Worm (Caenorhabditis elegans) whole organism, L3 larva: ENCODE data around the gene zhit-2.

Experiments used
- daf-12 ChIP-seq: fragments of 150-350 bp; optimal IDR thresholded peaks from 2 replicates; lab custom pipeline; 2014; ENCODE audit warnings: missing biosample characterization, missing genetic modification reagents, missing genetic modification characterization
- elt-1 ChIP-seq: fragments of 150-350 bp; optimal IDR thresholded peaks from 2 replicates; lab custom pipeline; 2014; ENCODE audit warnings: missing biosample characterization, missing genetic modification characterization
- elt-2 ChIP-seq: sonication (generic microtip); optimal IDR thresholded peaks from 2 replicates; lab custom pipeline; 2016; ENCODE audit warnings: missing genetic modification reagents, mild to moderate bottlenecking, missing genetic modification characterization, missing compliant biosample characterization
- elt-3 ChIP-seq, 3 experiments: fragments of 150-350 bp in 1 of 3; sonication (generic microtip) in 2 of 3; optimal IDR thresholded peaks; 2 replicates in 2 of 3; 4 replicates in 1 of 3; lab custom pipeline; 2014 to 2017; ENCODE audit warnings: missing biosample characterization in 3 of 3, missing genetic modification characterization in 3 of 3
- fkh-2 ChIP-seq: fragments of 150-350 bp; optimal IDR thresholded peaks from 2 replicates; lab custom pipeline; 2014; ENCODE audit warnings: missing biosample characterization, missing genetic modification reagents, missing genetic modification characterization
- jun-1 ChIP-seq: fragments of 150-350 bp; optimal IDR thresholded peaks from 2 replicates; lab custom pipeline; 2014; ENCODE audit warnings: missing biosample characterization, missing genetic modification reagents, missing genetic modification characterization
- nhr-12 ChIP-seq: fragments of 150-350 bp; optimal IDR thresholded peaks from 2 replicates; lab custom pipeline; 2014; ENCODE audit warnings: missing biosample characterization, missing genetic modification characterization
- nhr-28 ChIP-seq: fragments of 150-350 bp; optimal IDR thresholded peaks from 2 replicates; lab custom pipeline; 2014; ENCODE audit warnings: missing biosample characterization, missing genetic modification characterization
- nhr-77 ChIP-seq: fragments of 150-350 bp; optimal IDR thresholded peaks from 2 replicates; lab custom pipeline; 2014; ENCODE audit warnings: missing biosample characterization, missing genetic modification characterization
- sea-2 ChIP-seq: fragments of 150-350 bp; sonication (generic microtip); optimal IDR thresholded peaks from 4 replicates; lab custom pipeline; 2014; ENCODE audit warnings: missing biosample characterization, missing genetic modification reagents, missing genetic modification characterization
- skn-1 ChIP-seq: fragments of 150-350 bp; optimal IDR thresholded peaks from 2 replicates; lab custom pipeline; 2014; ENCODE audit warnings: missing biosample characterization, missing genetic modification characterization
- unc-62 ChIP-seq: fragments of 150-350 bp; sonication (generic microtip); optimal IDR thresholded peaks from 4 replicates; lab custom pipeline; 2014; ENCODE audit warnings: missing biosample characterization, missing genetic modification reagents, missing genetic modification characterization
- zag-1 ChIP-seq: fragments of 150-350 bp; optimal IDR thresholded peaks from 2 replicates; lab custom pipeline; 2014; ENCODE audit warnings: missing biosample characterization, missing genetic modification characterization
- ztf-11 ChIP-seq: fragments of 150-350 bp; optimal IDR thresholded peaks from 2 replicates; lab custom pipeline; 2014; ENCODE audit warnings: missing biosample characterization, missing genetic modification characterization

DNA sequence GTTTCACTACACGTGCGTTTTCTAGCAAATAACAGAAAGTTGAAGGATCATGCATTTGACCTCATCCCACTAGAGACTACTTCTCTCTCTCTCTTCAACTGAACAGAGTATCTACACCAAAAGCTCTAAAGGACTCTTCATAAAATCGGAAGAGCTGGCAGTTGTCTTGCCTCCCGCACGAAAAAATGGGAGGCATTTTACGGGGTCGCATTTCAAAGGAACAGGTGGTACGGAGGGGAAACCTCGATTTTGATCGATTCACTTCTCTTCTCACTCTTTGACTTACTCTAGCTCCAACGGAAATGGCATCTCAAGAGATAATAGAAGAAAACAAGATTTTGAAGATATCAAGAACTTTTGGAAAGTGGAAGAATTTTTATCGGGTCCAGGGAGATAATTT is 39.0 kb upstream of the zhit-2 start:
- TF ChIP-seq nhr-12 (tag; lab: Kevin White, UChicago) (no peak), nhr-28 (no peak), unc-62 (GFP tag; lab: Kevin White, UChicago) (no peak), nhr-77 (tag; lab: Kevin White, UChicago) (no peak), sea-2 (GFP tag; lab: Kevin White, UChicago) (no peak), skn-1 (no peak), daf-12 (tag; lab: Kevin White, UChicago) (no peak), jun-1 (tag; lab: Kevin White, UChicago) (no peak), ztf-11 (no peak), fkh-2 (tag; lab: Kevin White, UChicago) (no peak), elt-3 (tag; optimal IDR thresholded peaks at IDR 0.05; lab: Kevin White, UChicago) (no peak), elt-2 (tag; lab: Kevin White, UChicago) (no peak), elt-1 (tag; lab: Kevin White, UChicago) (no peak), zag-1 (tag; lab: Kevin White, UChicago) (no peak)
